Worm (Caenorhabditis elegans): ENCODE measurements around the gene gpcp-1.

gpcp-1 gene

DNA sequence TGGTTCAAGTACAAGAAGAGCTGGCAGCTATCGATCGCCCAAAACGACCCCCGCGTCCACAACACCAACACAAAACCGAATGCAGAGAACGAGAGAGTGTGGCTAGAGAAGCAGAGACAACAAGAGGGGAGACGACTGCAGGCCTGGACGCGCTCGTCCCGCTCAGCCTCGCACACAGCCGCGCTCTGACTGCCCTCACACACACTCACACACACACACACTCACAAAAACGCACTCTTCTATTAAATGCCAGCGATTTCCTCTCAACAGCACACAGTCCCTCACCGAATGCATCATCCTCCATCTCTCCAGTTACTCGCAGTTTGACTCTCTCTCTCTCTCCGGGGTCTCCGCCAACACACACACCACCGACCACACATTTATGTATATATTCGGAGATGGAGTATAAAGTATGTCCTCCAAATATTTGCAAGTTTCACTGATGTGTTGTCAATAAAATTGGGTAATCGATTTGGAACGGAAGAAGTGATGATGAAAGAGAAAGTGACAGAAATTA is 17.3 kb upstream of the gpcp-1 start (continued):
- TF ChIP-seq hmg-20 (GFP tag; IDR thresholded peaks at IDR 0.05) = 0 out of 2 replicates have a peak, but pooled peaks have one; percentile 31
- TF ChIP-seq ekl-4 (GFP tag; IDR thresholded peaks at IDR 0.05) = peak; percentile 73
- peak; percentile 55 for TF ChIP-seq snpc-4 (GFP tag; optimal IDR thresholded peaks at IDR 0.05)
- TF ChIP-seq snpc-4 (tag; optimal IDR thresholded peaks at IDR 0.05) = peak; percentile 56 to 76 (median 62)
- TF ChIP-seq egrh-3 (GFP tag; IDR thresholded peaks at IDR 0.05) = peak; percentile 76
- TF ChIP-seq F10E7.11 (tag; optimal IDR thresholded peaks at IDR 0.05) = no peak
- peak; percentile 91 for TF ChIP-seq ceh-27 (GFP tag; optimal IDR thresholded peaks at IDR 0.05)
- peak; percentile 86 for TF ChIP-seq hmg-1.2 (GFP tag; IDR thresholded peaks at IDR 0.05)
- no peak for TF ChIP-seq rpc-1 (optimal IDR thresholded peaks at IDR 0.05)
- no peak for TF ChIP-seq rpc-1 (tag; optimal IDR thresholded peaks at IDR 0.05)
- TF ChIP-seq lin-54 (GFP tag; optimal IDR thresholded peaks at IDR 0.05) = peak; percentile 54
- peak; percentile 76 for TF ChIP-seq atf-7 (tag; optimal IDR thresholded peaks at IDR 0.05)
- peak; percentile 94 for TF ChIP-seq attf-5 (GFP tag; optimal IDR thresholded peaks at IDR 0.05)
- TF ChIP-seq Y56A3A.18 (GFP tag; IDR thresholded peaks at IDR 0.05) = no peak
- peak; percentile 95 for TF ChIP-seq K12H6.12 (tag; optimal IDR thresholded peaks at IDR 0.05)
- peak; percentile 61 for TF ChIP-seq ZK185.1 (tag; optimal IDR thresholded peaks at IDR 0.05; ENCODE audit: poor library complexity, severe bottlenecking)
- TF ChIP-seq mel-28 (tag; optimal IDR thresholded peaks at IDR 0.05; ENCODE audit: borderline replicate concordance) = no peak
- TF ChIP-seq mes-4 (tag; optimal IDR thresholded peaks at IDR 0.05) = no peak
- peak; percentile 80; the same call in 1 of the 2 replicates for TF ChIP-seq let-526 (GFP tag; IDR thresholded peaks at IDR 0.05)
- no peak for TF ChIP-seq xnd-1 (tag; optimal IDR thresholded peaks at IDR 0.05)
- no peak for TF ChIP-seq ztf-28 (GFP tag; IDR thresholded peaks at IDR 0.05)
- peak; percentile 74 for TF ChIP-seq ztf-3 (GFP tag; optimal IDR thresholded peaks at IDR 0.05)
- no peak for TF ChIP-seq dpl-1 (GFP tag; optimal IDR thresholded peaks at IDR 0.05)
- TF ChIP-seq F22D6.2 (tag; optimal IDR thresholded peaks at IDR 0.05) = peak; percentile 29
- TF ChIP-seq rec-8 (tag; optimal IDR thresholded peaks at IDR 0.05) = no peak
- no peak for TF ChIP-seq B0035.1 (tag; optimal IDR thresholded peaks at IDR 0.05)
- TF ChIP-seq lin-40 (tag; optimal IDR thresholded peaks at IDR 0.05) = peak; percentile 93
- TF ChIP-seq F49E8.2 (tag; optimal IDR thresholded peaks at IDR 0.05; ENCODE audit: insufficient read depth) = no peak
- TF ChIP-seq nhr-80 (tag; optimal IDR thresholded peaks at IDR 0.05) = peak; percentile 95
- peak; percentile 4 for TF ChIP-seq lsl-1 (GFP tag; optimal IDR thresholded peaks at IDR 0.05)
- TF ChIP-seq mcd-1 (GFP tag; IDR thresholded peaks at IDR 0.05) = peak; percentile 82
- TF ChIP-seq aptf-3 (GFP tag; IDR thresholded peaks at IDR 0.05) = no peak
- peak; percentile 99 for TF ChIP-seq zfh-2 (GFP tag; conservative IDR thresholded peaks at IDR 0.05)
- TF ChIP-seq C06A6.2 (GFP tag; conservative IDR thresholded peaks at IDR 0.05) = peak; percentile 72
- TF ChIP-seq somi-1 (GFP tag; optimal IDR thresholded peaks at IDR 0.05) = peak; percentile 68
- TF ChIP-seq tbp1 (GFP tag; optimal IDR thresholded peaks at IDR 0.05) = no peak
- TF ChIP-seq snpc-3.4 (tag; optimal IDR thresholded peaks at IDR 0.05) = peak; percentile 4
- peak; percentile 93 for TF ChIP-seq B0336.3 (GFP tag; IDR thresholded peaks at IDR 0.05)
- no peak for TF ChIP-seq hlh-26 (GFP tag; conservative IDR thresholded peaks at IDR 0.05)
- no peak for TF ChIP-seq Y53F4B.3 (GFP tag; IDR thresholded peaks at IDR 0.05)
- TF ChIP-seq unc-62 (GFP tag; optimal IDR thresholded peaks at IDR 0.05) = peak; percentile 33
- peak; percentile 87 for TF ChIP-seq gei-17 (GFP tag; optimal IDR thresholded peaks at IDR 0.05)
- no peak for TF ChIP-seq nfya-1 (tag; optimal IDR thresholded peaks at IDR 0.05; ENCODE audit: borderline replicate concordance, insufficient read depth)
- TF ChIP-seq F57A8.1 (GFP tag; optimal IDR thresholded peaks at IDR 0.05) = no peak
- 0 out of 2 replicates have a peak, but pooled peaks have one; percentile 44 for TF ChIP-seq Y53G8AR.9 (GFP tag; conservative IDR thresholded peaks at IDR 0.05)
- 0 out of 2 replicates have a peak, but pooled peaks have one; percentile 8 for TF ChIP-seq F33H1.4 (GFP tag; IDR thresholded peaks at IDR 0.05)
- no peak for TF ChIP-seq madf-3 (GFP tag; IDR thresholded peaks at IDR 0.05)
- TF ChIP-seq F52B5.7 (tag; optimal IDR thresholded peaks at IDR 0.05) = peak; percentile 49

Data from whole organism, young adult.